Fruit fly (Drosophila melanogaster) Kc167 (cell line): ENCODE measurements around the gene CG4730.

Experiments used
- Myc ChIP-seq: fragments of >200 bp; optimal IDR thresholded peaks from 2 replicates; lab custom pipeline; 2017; ENCODE audit warnings: missing external identifiers
- Sin3A ChIP-seq: fragments of >200 bp; optimal IDR thresholded peaks from 2 replicates; lab custom pipeline; 2018; ENCODE audit warnings: missing external identifiers
- h ChIP-seq: fragments of >200 bp; optimal IDR thresholded peaks from 3 replicates; lab custom pipeline; 2018; ENCODE audit warnings: missing external identifiers
- insv ChIP-seq: fragments of >200 bp; optimal IDR thresholded peaks from 3 replicates; lab custom pipeline; 2018; ENCODE audit warnings: missing external identifiers
- psq ChIP-seq: fragments of >200 bp; optimal IDR thresholded peaks from 2 replicates; lab custom pipeline; 2017; ENCODE audit warnings: missing external identifiers
- ttk ChIP-seq: sonication (Bioruptor generic); optimal IDR thresholded peaks from 2 replicates; lab custom pipeline; 2017; ENCODE audit warnings: missing external identifiers

CG4730 gene

dm6 chr3R:25637294-25638174 lies 40.9 kb downstream of the CG4730 start, which contains the start of gene jigr1:
Gene jigr1 (plus strand): TSS chr3R:25637843.
- no peak for TF ChIP-seq insv (lab: Kevin White, UChicago)
- TF ChIP-seq psq (lab: Kevin White, UChicago) = no peak
- no peak for TF ChIP-seq ttk (lab: Kevin White, UChicago)
- no peak for TF ChIP-seq Sin3A (lab: Kevin White, UChicago)
- no peak for TF ChIP-seq h (lab: Kevin White, UChicago)
- TF ChIP-seq Myc (lab: Kevin White, UChicago) = no peak

dm6 chr3R:25633865-25634460 lies 44.5 kb downstream of the CG4730 start:
- no peak for TF ChIP-seq Sin3A (lab: Kevin White, UChicago)
- no peak for TF ChIP-seq ttk (lab: Kevin White, UChicago)
- TF ChIP-seq Myc (lab: Kevin White, UChicago) = no peak
- no peak for TF ChIP-seq psq (lab: Kevin White, UChicago)
- no peak for TF ChIP-seq insv (lab: Kevin White, UChicago)
- TF ChIP-seq h (lab: Kevin White, UChicago) = no peak

- TF ChIP-seq ttk (lab: Kevin White, UChicago) = no peak
- no peak for TF ChIP-seq Sin3A (lab: Kevin White, UChicago)
- TF ChIP-seq insv (lab: Kevin White, UChicago) = no peak
- no peak for TF ChIP-seq Myc (lab: Kevin White, UChicago)
- TF ChIP-seq psq (lab: Kevin White, UChicago) = no peak
- no peak for TF ChIP-seq h (lab: Kevin White, UChicago)
Observed at dm6 chr3R:25631079-25631478, 47.4 kb downstream of the CG4730 start.

dm6 chr3R:25630541-25630940 lies 47.9 kb downstream of the CG4730 start:
- no peak for TF ChIP-seq insv (lab: Kevin White, UChicago)
- no peak for TF ChIP-seq Myc (lab: Kevin White, UChicago)
- TF ChIP-seq psq (lab: Kevin White, UChicago) = no peak
- no peak for TF ChIP-seq Sin3A (lab: Kevin White, UChicago)
- no peak for TF ChIP-seq h (lab: Kevin White, UChicago)

- TF ChIP-seq ttk (lab: Kevin White, UChicago) (no peak), psq (lab: Kevin White, UChicago) (no peak), Sin3A (lab: Kevin White, UChicago) (no peak), h (lab: Kevin White, UChicago) (no peak), insv (lab: Kevin White, UChicago) (no peak), Myc (lab: Kevin White, UChicago) (no peak)
Observed at dm6 chr3R:25628657-25629056, 49.8 kb downstream of the CG4730 start.
